Worm (Caenorhabditis elegans) whole organism, L1 larva: Measurements from ENCODE around the gene F45C12.17.

Experiments used
- aha-1 ChIP-seq: fragments of 150-350 bp; optimal IDR thresholded peaks from 2 replicates; lab custom pipeline; 2014; ENCODE audit warnings: missing biosample characterization, missing genetic modification characterization
- alr-1 ChIP-seq: fragments of 200-800 bp; sonication (Bioruptor generic); optimal IDR thresholded peaks from 2 replicates; lab custom pipeline; 2018; ENCODE audit warnings: borderline replicate concordance, mild to moderate bottlenecking, missing genetic modification characterization, missing compliant biosample characterization
- ceh-63 ChIP-seq: fragments of 200-800 bp; sonication (Bioruptor generic); optimal IDR thresholded peaks from 2 replicates; lab custom pipeline; 2018; ENCODE audit warnings: mild to moderate bottlenecking, missing genetic modification characterization, missing compliant biosample characterization
- ces-1 ChIP-seq: fragments of 150-350 bp; optimal IDR thresholded peaks from 2 replicates; lab custom pipeline; 2014; ENCODE audit warnings: missing biosample characterization, missing genetic modification reagents, missing genetic modification characterization
- dpl-1 ChIP-seq, 3 experiments: fragments of 150-350 bp in 2 of 3; sonication (generic microtip) in 1 of 3; optimal IDR thresholded peaks; 2 replicates each; lab custom pipeline; 2014 to 2017; ENCODE audit warnings: missing biosample characterization in 3 of 3, missing genetic modification characterization in 3 of 3, missing genetic modification reagents in 3 of 3
- dsc-1 ChIP-seq: sonication (generic microtip); optimal IDR thresholded peaks from 2 replicates; lab custom pipeline; 2016; ENCODE audit warnings: mild to moderate bottlenecking, missing genetic modification characterization, missing compliant biosample characterization
- elt-2 ChIP-seq: sonication (generic microtip); optimal IDR thresholded peaks from 2 replicates; lab custom pipeline; 2016; ENCODE audit warnings: missing genetic modification characterization, mild to moderate bottlenecking, inconsistent platforms, missing compliant biosample characterization, missing genetic modification reagents
- elt-3 ChIP-seq, 6 experiments: fragments of 150-350 bp in 1 of 6; sonication (generic microtip); optimal IDR thresholded peaks; 2 replicates each; lab custom pipeline; 2017 to 2018; ENCODE audit warnings: missing biosample characterization in 6 of 6, missing genetic modification characterization in 6 of 6, inconsistent platforms in 1 of 6
- fkh-10 ChIP-seq: sonication (generic microtip); optimal IDR thresholded peaks from 2 replicates; lab custom pipeline; 2017; ENCODE audit warnings: missing biosample characterization, missing genetic modification reagents, missing genetic modification characterization
- hlh-17 ChIP-seq: fragments of 200-800 bp; sonication (Bioruptor generic); optimal IDR thresholded peaks from 2 replicates; lab custom pipeline; 2018; ENCODE audit warnings: missing genetic modification characterization, mild to moderate bottlenecking, missing compliant biosample characterization, moderate library complexity, borderline replicate concordance
- hpl-2 ChIP-seq: fragments of 150-350 bp; optimal IDR thresholded peaks from 2 replicates; lab custom pipeline; 2014; ENCODE audit warnings: missing biosample characterization, missing genetic modification reagents, missing genetic modification characterization
- irx-1 ChIP-seq: sonication (generic microtip); optimal IDR thresholded peaks from 2 replicates; lab custom pipeline; 2016; ENCODE audit warnings: missing genetic modification characterization, missing compliant biosample characterization
- lin-14 ChIP-seq: fragments of 200-800 bp; sonication (Bioruptor generic); optimal IDR thresholded peaks from 2 replicates; lab custom pipeline; 2018; ENCODE audit warnings: mild to moderate bottlenecking, missing genetic modification characterization, moderate library complexity, missing compliant biosample characterization
- lin-15B ChIP-seq: fragments of 150-350 bp; sonication (generic microtip); optimal IDR thresholded peaks from 3 replicates; lab custom pipeline; 2014; ENCODE audit warnings: missing biosample characterization, missing genetic modification characterization
- lin-35 ChIP-seq, 2 experiments: fragments of 150-350 bp; optimal IDR thresholded peaks; 2 replicates each; lab custom pipeline; 2014; ENCODE audit warnings: missing biosample characterization in 2 of 2, missing genetic modification characterization in 2 of 2, missing genetic modification reagents in 2 of 2
- lin-39 ChIP-seq: fragments of 150-350 bp; optimal IDR thresholded peaks from 2 replicates; lab custom pipeline; 2014; ENCODE audit warnings: missing biosample characterization, missing genetic modification reagents, missing genetic modification characterization
- mef-2 ChIP-seq: fragments of 150-350 bp; optimal IDR thresholded peaks from 2 replicates; lab custom pipeline; 2014; ENCODE audit warnings: missing biosample characterization, missing genetic modification characterization
- mep-1 ChIP-seq: fragments of 150-350 bp; optimal IDR thresholded peaks from 2 replicates; lab custom pipeline; 2014; ENCODE audit warnings: missing biosample characterization, missing genetic modification characterization
- nhr-11 ChIP-seq: fragments of 150-350 bp; optimal IDR thresholded peaks from 2 replicates; lab custom pipeline; 2014; ENCODE audit warnings: missing biosample characterization, missing genetic modification characterization
- nhr-12 ChIP-seq: sonication (generic microtip); optimal IDR thresholded peaks from 2 replicates; lab custom pipeline; 2017; ENCODE audit warnings: missing biosample characterization, missing genetic modification characterization
- nhr-28 ChIP-seq: fragments of 150-350 bp; optimal IDR thresholded peaks from 2 replicates; lab custom pipeline; 2014; ENCODE audit warnings: missing biosample characterization, missing genetic modification characterization
- nhr-47 ChIP-seq: sonication (generic microtip); optimal IDR thresholded peaks from 2 replicates; lab custom pipeline; 2016; ENCODE audit warnings: mild to moderate bottlenecking, missing genetic modification characterization, moderate library complexity, missing compliant biosample characterization
- nhr-76 ChIP-seq: sonication (generic microtip); optimal IDR thresholded peaks from 2 replicates; lab custom pipeline; 2017; ENCODE audit warnings: missing biosample characterization, missing genetic modification characterization
- nhr-77 ChIP-seq: fragments of 150-350 bp; optimal IDR thresholded peaks from 2 replicates; lab custom pipeline; 2014; ENCODE audit warnings: missing biosample characterization, missing genetic modification characterization
- nhr-84 ChIP-seq: sonication (generic microtip); optimal IDR thresholded peaks from 2 replicates; lab custom pipeline; 2017; ENCODE audit warnings: missing biosample characterization, missing genetic modification characterization
- nhr-85 ChIP-seq: sonication (generic microtip); peaks from one replicate; lab custom pipeline; 2016; ENCODE audit warnings: missing genetic modification characterization, inconsistent platforms, missing compliant biosample characterization
- nhr-90 ChIP-seq: sonication (generic microtip); optimal IDR thresholded peaks from 2 replicates; lab custom pipeline; 2016; ENCODE audit warnings: mild to moderate bottlenecking, missing genetic modification characterization, missing compliant biosample characterization; ENCODE audit not compliant: poor library complexity
- pag-3 ChIP-seq: sonication (generic microtip); optimal IDR thresholded peaks from 2 replicates; lab custom pipeline; 2017; ENCODE audit warnings: missing genetic modification characterization, mild to moderate bottlenecking, missing compliant biosample characterization, antibody characterized with exemption, borderline replicate concordance; ENCODE audit not compliant: insufficient read depth
- pax-3 ChIP-seq: fragments of 200-800 bp; sonication (Bioruptor generic); optimal IDR thresholded peaks from 2 replicates; lab custom pipeline; 2018; ENCODE audit warnings: mild to moderate bottlenecking, missing genetic modification characterization, moderate library complexity, missing compliant biosample characterization
- pqm-1 ChIP-seq: sonication (generic microtip); optimal IDR thresholded peaks from 3 replicates; lab custom pipeline; 2017; ENCODE audit warnings: missing biosample characterization, missing genetic modification characterization
- skn-1 ChIP-seq: fragments of 150-350 bp; optimal IDR thresholded peaks from 2 replicates; lab custom pipeline; 2014; ENCODE audit warnings: missing biosample characterization, missing genetic modification characterization
- sup-37 ChIP-seq: fragments of 200-800 bp; sonication (Bioruptor generic); optimal IDR thresholded peaks from 2 replicates; lab custom pipeline; 2018; ENCODE audit warnings: mild to moderate bottlenecking, missing genetic modification characterization, missing compliant biosample characterization
- tbx-2 ChIP-seq: sonication (generic microtip); optimal IDR thresholded peaks from 2 replicates; lab custom pipeline; 2016; ENCODE audit warnings: missing genetic modification characterization, missing compliant biosample characterization
- tlp-1 ChIP-seq: fragments of 150-350 bp; optimal IDR thresholded peaks from 2 replicates; lab custom pipeline; 2014; ENCODE audit warnings: missing biosample characterization, missing genetic modification characterization
- unc-62 ChIP-seq: fragments of 150-350 bp; optimal IDR thresholded peaks from 2 replicates; lab custom pipeline; 2014; ENCODE audit warnings: missing biosample characterization, missing genetic modification reagents, missing genetic modification characterization
- unc-86 ChIP-seq: sonication (generic microtip); optimal IDR thresholded peaks from 2 replicates; lab custom pipeline; 2016; ENCODE audit warnings: missing genetic modification characterization, missing compliant biosample characterization
- zag-1 ChIP-seq: fragments of 150-350 bp; optimal IDR thresholded peaks from 2 replicates; lab custom pipeline; 2014; ENCODE audit warnings: missing biosample characterization, missing genetic modification characterization
- zip-4 ChIP-seq: fragments of 200-800 bp; sonication (Bioruptor generic); optimal IDR thresholded peaks from 2 replicates; lab custom pipeline; 2018; ENCODE audit warnings: mild to moderate bottlenecking, missing genetic modification characterization, moderate library complexity, missing compliant biosample characterization
- ztf-11 ChIP-seq, 2 experiments: sonication (generic microtip); optimal IDR thresholded peaks; 2 replicates each; lab custom pipeline; 2016 to 2017; ENCODE audit warnings: missing genetic modification characterization in 2 of 2, missing biosample characterization in 1 of 2, missing compliant biosample characterization in 1 of 2
- ztf-4 ChIP-seq: fragments of 150-350 bp; optimal IDR thresholded peaks from 2 replicates; lab custom pipeline; 2014; ENCODE audit warnings: missing biosample characterization, missing genetic modification characterization

F45C12.17 gene

DNA sequence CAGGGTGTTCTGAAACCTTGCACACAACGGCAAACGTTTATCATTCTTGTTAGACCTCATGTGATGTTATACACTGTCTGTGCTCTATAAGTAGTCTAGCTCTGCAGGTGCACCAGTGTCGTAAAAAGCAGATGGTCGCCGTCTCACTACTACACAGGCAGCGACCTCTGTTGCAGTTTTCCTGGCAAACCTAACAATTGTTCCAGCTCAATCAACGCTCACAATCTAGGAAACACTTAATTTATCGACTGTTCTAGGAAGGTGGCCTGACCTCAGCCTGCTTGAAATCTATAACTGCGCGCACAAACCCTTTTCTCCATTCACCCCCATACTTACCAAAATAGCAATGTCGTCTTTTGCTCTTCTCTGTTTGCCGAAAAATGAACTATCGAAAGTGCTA lies 1.6 kb upstream of the F45C12.17 start, which contains the start of gene fbxb-11:
TSS of gene fbxb-11 (plus strand) at position 301 of the 400 bp plus-strand sequence.
- TF ChIP-seq nhr-90 (tag; lab: Kevin White, UChicago) (no peak), nhr-11 (tag; lab: Kevin White, UChicago) (no peak), fkh-10 (no peak), mef-2 (tag; lab: Kevin White, UChicago) (no peak), alr-1 (tag; lab: Kevin White, UChicago) (no peak)

ce11 chrII:1728253-1728652 lies 2.3 kb downstream of the F45C12.17 start, which contains the start of gene btb-9:
Gene btb-9 (plus strand): TSS chrII:1728506.
- no peak for TF ChIP-seq nhr-12 (tag; lab: Kevin White, UChicago)
- TF ChIP-seq nhr-77 = no peak
- TF ChIP-seq lin-14 = no peak
- TF ChIP-seq pqm-1 (tag; lab: Kevin White, UChicago) = peak; percentile 26
- TF ChIP-seq elt-2 (tag; lab: Kevin White, UChicago) = peak; percentile 86
- no peak for TF ChIP-seq tlp-1 (tag; lab: Kevin White, UChicago)
- peak in 1 of 2 experiments; percentile 28 for TF ChIP-seq lin-35 (GFP tag; optimal IDR thresholded peaks at IDR 0.05; lab: Kevin White, UChicago)
- TF ChIP-seq fkh-10 = no peak

ce11 chrII:1730103-1730502 lies 4.2 kb downstream of the F45C12.17 start, which contains the start of gene ceh-81:
Gene ceh-81 (plus strand): TSS chrII:1730403.
- no peak for TF ChIP-seq elt-3 (tag; optimal IDR thresholded peaks at IDR 0.05; lab: Kevin White, UChicago)
- no peak for TF ChIP-seq mef-2 (tag; lab: Kevin White, UChicago)
- TF ChIP-seq hlh-17 (GFP tag; lab: Kevin White, UChicago) = no peak
- no peak for TF ChIP-seq fkh-10
- TF ChIP-seq irx-1 (tag; lab: Kevin White, UChicago) = no peak
- no peak for TF ChIP-seq unc-62 (GFP tag; lab: Kevin White, UChicago)
- TF ChIP-seq mep-1 = no peak
- TF ChIP-seq nhr-90 (tag; lab: Kevin White, UChicago) = no peak
- no peak for TF ChIP-seq lin-15B
- TF ChIP-seq dsc-1 = no peak
- no peak for TF ChIP-seq nhr-76 (tag; lab: Kevin White, UChicago)
- TF ChIP-seq zag-1 = no peak
- no peak for TF ChIP-seq ces-1 (GFP tag; lab: Kevin White, UChicago)
- no peak for TF ChIP-seq nhr-84 (tag; lab: Kevin White, UChicago)
- no peak for TF ChIP-seq sup-37

DNA sequence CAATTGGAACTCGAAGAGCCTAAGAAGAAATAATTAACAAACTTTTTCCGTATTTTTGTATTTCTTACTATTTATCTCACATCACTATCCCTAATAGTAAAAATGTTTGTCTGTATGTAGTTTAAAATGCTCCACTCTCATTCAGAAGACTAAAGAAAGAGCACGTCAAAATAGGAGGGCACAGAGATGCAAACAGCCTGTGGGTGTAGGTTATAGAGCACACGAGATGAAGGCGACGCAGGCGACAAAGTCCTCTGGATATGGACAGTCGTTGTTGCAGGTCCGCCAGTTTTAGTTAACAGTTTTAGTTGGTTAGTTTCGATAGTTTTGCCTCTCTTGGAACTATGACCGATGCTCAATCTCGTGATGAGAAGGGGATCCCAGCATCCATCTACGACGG lies 6.0 kb downstream of the F45C12.17 start, which contains the start of gene ceh-82:
TSS of gene ceh-82 (plus strand) at position 301 of the 400 bp plus-strand sequence.
- TF ChIP-seq tbx-2 (tag; lab: Kevin White, UChicago) (no peak), ztf-11 (tag; optimal IDR thresholded peaks at IDR 0.05; lab: Kevin White, UChicago) (no peak), nhr-47 (tag; lab: Kevin White, UChicago) (no peak), aha-1 (tag; lab: Kevin White, UChicago) (no peak), nhr-85 (tag; lab: Kevin White, UChicago) (no peak), ztf-4 (tag; lab: Kevin White, UChicago) (no peak), pax-3 (tag; lab: Kevin White, UChicago) (no peak), dpl-1 (GFP tag; optimal IDR thresholded peaks at IDR 0.05; lab: Kevin White, UChicago) (no peak), hpl-2 (GFP tag; lab: Kevin White, UChicago) (no peak), skn-1 (tag; lab: Kevin White, UChicago) (no peak), ceh-63 (no peak), pag-3 (tag; lab: Kevin White, UChicago) (no peak), zip-4 (no peak), elt-3 (tag; optimal IDR thresholded peaks at IDR 0.05; lab: Kevin White, UChicago) (no peak), lin-39 (tag; lab: Kevin White, UChicago) (no peak), lin-14 (no peak), unc-86 (tag; lab: Kevin White, UChicago) (no peak), nhr-28 (tag; lab: Kevin White, UChicago) (no peak), nhr-77 (no peak)
